Fruit fly (Drosophila melanogaster) whole organism, embryonic: ENCODE data around the gene GramD1B.

Experiments
- CG1647 ChIP-seq: fragments of 200-800 bp; sonication (Bioruptor generic); optimal IDR thresholded peaks from 3 replicates; lab custom pipeline; 2016; ENCODE audit warnings: missing biosample characterization, missing genetic modification characterization
- CG4707 ChIP-seq: fragments of 200-800 bp; sonication (Bioruptor generic); optimal IDR thresholded peaks from 2 replicates; lab custom pipeline; 2018; ENCODE audit warnings: missing biosample characterization, mild to moderate bottlenecking, missing genetic modification characterization, moderate library complexity
- CG7839 ChIP-seq: fragments of 200-800 bp; sonication (Bioruptor generic); optimal IDR thresholded peaks from 3 replicates; lab custom pipeline; 2018; ENCODE audit warnings: missing biosample characterization, mild to moderate bottlenecking, missing genetic modification characterization, moderate library complexity
- Dip2 ChIP-seq: fragments of 200-800 bp; sonication (Bioruptor generic); IDR thresholded peaks from 2 replicates; pipeline ENCODE4 v1.3.6; 2022; ENCODE audit warnings: missing biosample characterization, missing genetic modification characterization
- MTF-1 ChIP-seq: fragments of 200-800 bp; sonication (Bioruptor generic); optimal IDR thresholded peaks from 2 replicates; lab custom pipeline; 2018; ENCODE audit warnings: missing biosample characterization, mild to moderate bottlenecking, missing genetic modification characterization, borderline replicate concordance
- fru ChIP-seq: fragments of >200 bp; optimal IDR thresholded peaks from 2 replicates; lab custom pipeline; 2017
- row ChIP-seq: fragments of 200-800 bp; sonication (Bioruptor generic); IDR thresholded peaks from 3 replicates; pipeline ENCODE4 v1.3.6; 2022; ENCODE audit warnings: missing biosample characterization, missing genetic modification characterization

dm6 chr2L:3356790-3357696, 16.1 kb downstream of the GramD1B start, which contains the start of gene CG8838:
- TF ChIP-seq CG7839 (tag; lab: Kevin White, UChicago) (no peak), CG1647 (no peak), fru (lab: Kevin White, UChicago) (no peak), Dip2 (GFP tag; lab: Robert Waterston, UW) (no peak), CG4707 (GFP tag; lab: Kevin White, UChicago) (no peak), MTF-1 (GFP tag; lab: Kevin White, UChicago) (no peak), row (no peak)
